Worm (Caenorhabditis elegans): Measurements from ENCODE around the gene clc-20.

DNA sequence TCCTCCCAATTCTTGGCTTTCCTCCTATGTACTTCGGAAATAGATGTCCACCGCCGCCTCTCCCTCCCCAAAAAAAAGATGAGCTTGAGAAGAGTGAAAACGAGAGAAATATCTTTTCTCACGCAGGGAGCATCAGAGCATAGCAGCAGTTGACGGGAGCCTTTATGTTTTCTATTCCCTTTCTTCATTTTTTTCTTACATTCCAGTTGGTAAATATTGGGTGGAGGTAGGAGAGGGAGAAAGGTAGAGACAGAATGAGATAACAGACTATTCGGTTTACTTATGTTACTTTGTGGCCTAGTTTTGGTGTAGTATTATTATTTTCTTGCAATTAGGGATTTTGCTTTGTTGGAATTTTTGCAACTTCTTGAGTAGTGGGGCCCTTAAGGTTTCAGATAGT, 27.8 kb upstream of the clc-20 start:
- TF ChIP-seq him-1 (tag; optimal IDR thresholded peaks at IDR 0.05), result no peak
- no peak for TF ChIP-seq W03F9.2 (tag; optimal IDR thresholded peaks at IDR 0.05)
- no peak for TF ChIP-seq dao-5 (tag; optimal IDR thresholded peaks at IDR 0.05)

All from whole organism, L4/young adult.